Worm (Caenorhabditis elegans): ENCODE data around the gene unc-69.

DNA sequence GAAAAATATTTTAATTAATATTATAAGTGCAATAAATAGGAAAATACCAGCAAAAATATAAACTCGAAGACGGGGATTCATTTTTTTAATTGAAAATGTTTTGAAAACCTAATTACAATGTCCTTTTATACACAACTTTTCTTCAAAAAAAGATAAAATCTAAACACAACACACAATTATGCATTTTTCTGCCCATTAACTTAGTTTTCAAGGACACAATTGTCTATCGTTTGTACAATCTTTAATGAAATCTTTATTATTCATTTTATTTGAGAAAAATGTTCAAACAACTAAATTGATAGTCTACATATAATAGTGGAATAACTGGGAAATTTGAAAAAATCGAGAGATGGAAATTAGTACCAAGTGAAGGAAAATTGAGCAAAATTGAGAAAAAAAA lies 12.7 kb upstream of the unc-69 start, which contains the start of gene T07A5.1:
- no peak for TF ChIP-seq egl-44 (GFP tag; IDR thresholded peaks at IDR 0.05)
- TF ChIP-seq ceh-79 (tag; optimal IDR thresholded peaks at IDR 0.05): no peak
- TF ChIP-seq ceh-100 (GFP tag; IDR thresholded peaks at IDR 0.05): no peak
- no peak for TF ChIP-seq mxl-1 (tag; optimal IDR thresholded peaks at IDR 0.05)
- TF ChIP-seq ztf-28 (GFP tag; IDR thresholded peaks at IDR 0.05): no peak
- no peak for TF ChIP-seq F55B11.4 (tag; optimal IDR thresholded peaks at IDR 0.05; ENCODE audit: borderline replicate concordance, insufficient read depth)
- TF ChIP-seq B0336.3 (GFP tag; IDR thresholded peaks at IDR 0.05): no peak
- no peak for TF ChIP-seq pha-4 (tag; optimal IDR thresholded peaks at IDR 0.05)
- no peak for TF ChIP-seq unc-62 (GFP tag; optimal IDR thresholded peaks at IDR 0.05)

All from whole organism, young adult.